Worm (Caenorhabditis elegans) whole organism, L4 larva: Measurements from ENCODE around the gene ZC190.6.

Experiments used
- ZK546.5 ChIP-seq, 2 experiments: sonication (generic microtip); optimal IDR thresholded peaks; 2 replicates each; lab custom pipeline; 2017; ENCODE audit warnings: missing biosample characterization in 2 of 2, missing genetic modification characterization in 2 of 2
- aly-2 ChIP-seq: sonication (generic microtip); optimal IDR thresholded peaks from 2 replicates; lab custom pipeline; 2018; ENCODE audit warnings: missing biosample characterization, missing genetic modification characterization
- ces-1 ChIP-seq: fragments of 150-350 bp; sonication (generic microtip); optimal IDR thresholded peaks from 4 replicates; lab custom pipeline; 2014; ENCODE audit warnings: missing biosample characterization, missing genetic modification reagents, missing genetic modification characterization
- lin-39 ChIP-seq: fragments of 150-350 bp; optimal IDR thresholded peaks from 2 replicates; lab custom pipeline; 2014; ENCODE audit warnings: missing biosample characterization, missing genetic modification reagents, missing genetic modification characterization
- lsy-2 ChIP-seq, 2 experiments: fragments of 150-350 bp in 1 of 2; sonication (generic microtip) in 1 of 2; optimal IDR thresholded peaks; 2 replicates each; lab custom pipeline; 2014 to 2017; ENCODE audit warnings: missing biosample characterization in 2 of 2, missing genetic modification characterization in 2 of 2
- mes-2 ChIP-seq: sonication (generic microtip); optimal IDR thresholded peaks from 2 replicates; lab custom pipeline; 2016; ENCODE audit warnings: missing genotype, mild to moderate bottlenecking, missing genetic modification characterization, missing compliant biosample characterization; ENCODE audit not compliant: poor library complexity, severe bottlenecking

DNA sequence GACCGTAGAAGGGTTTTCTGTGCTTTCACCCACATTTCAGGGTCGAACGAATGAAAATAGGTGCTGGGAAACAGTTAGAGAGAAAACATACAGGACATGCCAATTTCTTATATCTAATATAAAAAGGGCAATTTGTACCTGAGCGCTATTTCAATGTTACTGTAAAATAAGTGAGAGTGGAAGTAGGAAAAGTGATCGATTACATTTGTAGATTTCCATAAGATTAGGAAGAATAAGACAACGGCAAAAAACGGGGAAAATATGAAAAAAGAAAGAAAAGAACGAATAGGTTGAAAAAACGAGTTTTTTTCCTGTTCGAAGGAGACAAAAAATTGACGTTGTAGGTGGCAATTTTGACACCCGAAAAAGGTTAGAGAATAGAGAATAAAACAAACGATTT, 8.9 kb downstream of the ZC190.6 start:
- TF ChIP-seq aly-2 (tag; lab: Kevin White, UChicago) (no peak), mes-2 (tag; lab: Kevin White, UChicago) (no peak), ces-1 (GFP tag; lab: Kevin White, UChicago) (no peak), ZK546.5 (tag; optimal IDR thresholded peaks at IDR 0.05; lab: Kevin White, UChicago) (no peak), lsy-2 (tag; optimal IDR thresholded peaks at IDR 0.05; lab: Kevin White, UChicago) (no peak), lin-39 (tag; lab: Kevin White, UChicago) (no peak)
